Worm (Caenorhabditis elegans): ENCODE measurements around the gene dsb-1.

The dsb-1 gene

ce11 chrIV:12432340-12432739 is 23.6 kb downstream of the dsb-1 start, which contains the start of gene clec-184:
Gene clec-184, plus strand, starts transcription at chrIV:12432640.
- TF ChIP-seq pes-1 (GFP tag; IDR thresholded peaks at IDR 0.05) (no peak), hmbx-1 (tag; optimal IDR thresholded peaks at IDR 0.05) (no peak), flt-1 (GFP tag; IDR thresholded peaks at IDR 0.05) (no peak), tra-4 (tag; optimal IDR thresholded peaks at IDR 0.05) (no peak), B0310.2 (tag; optimal IDR thresholded peaks at IDR 0.05) (no peak), ama-1 (optimal IDR thresholded peaks at IDR 0.05) (no peak), tbx-11 (GFP tag; IDR thresholded peaks at IDR 0.05) (no peak), F13C5.2 (tag; optimal IDR thresholded peaks at IDR 0.05) (no peak), tbx-37 (GFP tag; conservative IDR thresholded peaks at IDR 0.05) (no peak), sea-1 (GFP tag; conservative IDR thresholded peaks at IDR 0.05) (no peak), aly-1 (tag; optimal IDR thresholded peaks at IDR 0.05) (no peak), scrt-1 (GFP tag; IDR thresholded peaks at IDR 0.05) (no peak), ceh-36 (tag; optimal IDR thresholded peaks at IDR 0.05) (no peak), hnd-1 (tag; optimal IDR thresholded peaks at IDR 0.05) (no peak), ceh-13 (GFP tag; optimal IDR thresholded peaks at IDR 0.05) (no peak)

ce11 chrIV:12435442-12435841 is 26.7 kb downstream of the dsb-1 start, which contains the start of gene irg-4:
Gene irg-4, plus strand, starts transcription at chrIV:12435833.
- TF ChIP-seq ets-7 (tag; optimal IDR thresholded peaks at IDR 0.05) (no peak), ceh-13 (GFP tag; optimal IDR thresholded peaks at IDR 0.05) (no peak)

ce11 chrIV:12438359-12438758 is 29.6 kb downstream of the dsb-1 start, which contains the start of gene clec-185:
Gene clec-185, plus strand, starts transcription at chrIV:12438659.
- TF ChIP-seq hmbx-1 (tag; optimal IDR thresholded peaks at IDR 0.05) = no peak
- TF ChIP-seq pes-1 (GFP tag; IDR thresholded peaks at IDR 0.05) = no peak
- TF ChIP-seq sea-1 (GFP tag; conservative IDR thresholded peaks at IDR 0.05) = no peak
- no peak for TF ChIP-seq F13C5.2 (tag; optimal IDR thresholded peaks at IDR 0.05)
- no peak for TF ChIP-seq tbx-11 (GFP tag; IDR thresholded peaks at IDR 0.05)
- TF ChIP-seq ama-1 (optimal IDR thresholded peaks at IDR 0.05) = no peak
- TF ChIP-seq ceh-13 (GFP tag; optimal IDR thresholded peaks at IDR 0.05) = no peak
- TF ChIP-seq tbx-37 (GFP tag; conservative IDR thresholded peaks at IDR 0.05) = no peak
- TF ChIP-seq ets-7 (tag; optimal IDR thresholded peaks at IDR 0.05) = no peak
- no peak for TF ChIP-seq flt-1 (GFP tag; IDR thresholded peaks at IDR 0.05)
- TF ChIP-seq scrt-1 (GFP tag; IDR thresholded peaks at IDR 0.05) = no peak

- TF ChIP-seq tra-4 (tag; optimal IDR thresholded peaks at IDR 0.05) (no peak), tbx-37 (GFP tag; conservative IDR thresholded peaks at IDR 0.05) (no peak), pes-1 (GFP tag; IDR thresholded peaks at IDR 0.05) (no peak)
Measured at ce11 chrIV:12441715-12442114, 33.0 kb downstream of the dsb-1 start, which contains the start of gene C25G4.17. Gene C25G4.17, plus strand, starts transcription at chrIV:12442015.

ce11 chrIV:12443936-12444335 is 35.2 kb downstream of the dsb-1 start, which contains the start of gene C25G4.2:
Gene C25G4.2, minus strand, starts transcription at chrIV:12444035.
- no peak for TF ChIP-seq sea-1 (GFP tag; conservative IDR thresholded peaks at IDR 0.05)
- TF ChIP-seq aly-1 (tag; optimal IDR thresholded peaks at IDR 0.05) = no peak
- no peak for TF ChIP-seq F13C5.2 (tag; optimal IDR thresholded peaks at IDR 0.05)
- TF ChIP-seq ama-1 (optimal IDR thresholded peaks at IDR 0.05) = no peak
- TF ChIP-seq pes-1 (GFP tag; IDR thresholded peaks at IDR 0.05) = no peak
- no peak for TF ChIP-seq tbx-37 (GFP tag; conservative IDR thresholded peaks at IDR 0.05)
- TF ChIP-seq ets-7 (tag; optimal IDR thresholded peaks at IDR 0.05) = no peak
- TF ChIP-seq ceh-36 (tag; optimal IDR thresholded peaks at IDR 0.05) = no peak
- no peak for TF ChIP-seq ceh-13 (GFP tag; optimal IDR thresholded peaks at IDR 0.05)
- TF ChIP-seq scrt-1 (GFP tag; IDR thresholded peaks at IDR 0.05) = no peak
- no peak for TF ChIP-seq B0310.2 (tag; optimal IDR thresholded peaks at IDR 0.05)
- no peak for TF ChIP-seq hmg-4 (GFP tag; optimal IDR thresholded peaks at IDR 0.05)
- TF ChIP-seq tbx-11 (GFP tag; IDR thresholded peaks at IDR 0.05) = no peak

ce11 chrIV:12445463-12445934 is 36.8 kb downstream of the dsb-1 start, which contains the start of gene C25G4.3:
Gene C25G4.3, minus strand, starts transcription at chrIV:12445884.
- TF ChIP-seq ceh-13 (GFP tag; optimal IDR thresholded peaks at IDR 0.05) (no peak), aly-1 (tag; optimal IDR thresholded peaks at IDR 0.05) (no peak), tbx-11 (GFP tag; IDR thresholded peaks at IDR 0.05) (no peak), tbx-37 (GFP tag; conservative IDR thresholded peaks at IDR 0.05) (no peak), F13C5.2 (tag; optimal IDR thresholded peaks at IDR 0.05) (no peak), hnd-1 (tag; optimal IDR thresholded peaks at IDR 0.05) (no peak), B0310.2 (tag; optimal IDR thresholded peaks at IDR 0.05) (no peak), flt-1 (GFP tag; IDR thresholded peaks at IDR 0.05) (no peak)

- peak; percentile 18 for TF ChIP-seq F13C5.2 (tag; optimal IDR thresholded peaks at IDR 0.05)
- TF ChIP-seq flt-1 (GFP tag; IDR thresholded peaks at IDR 0.05) = no peak
- TF ChIP-seq tra-4 (tag; optimal IDR thresholded peaks at IDR 0.05) = no peak
- TF ChIP-seq hmbx-1 (tag; optimal IDR thresholded peaks at IDR 0.05) = no peak
- no peak for TF ChIP-seq pes-1 (GFP tag; IDR thresholded peaks at IDR 0.05)
- TF ChIP-seq hnd-1 (tag; optimal IDR thresholded peaks at IDR 0.05) = no peak
- TF ChIP-seq tbx-11 (GFP tag; IDR thresholded peaks at IDR 0.05) = no peak
- TF ChIP-seq ceh-36 (tag; optimal IDR thresholded peaks at IDR 0.05) = no peak
Measured at ce11 chrIV:12451225-12451831, 42.6 kb downstream of the dsb-1 start, which contains the start of gene dpy-26. Gene dpy-26, minus strand, starts transcription at chrIV:12451335.

- TF ChIP-seq pes-1 (GFP tag; IDR thresholded peaks at IDR 0.05) (no peak), tbx-37 (GFP tag; conservative IDR thresholded peaks at IDR 0.05) (no peak), tra-4 (tag; optimal IDR thresholded peaks at IDR 0.05) (no peak), B0310.2 (tag; optimal IDR thresholded peaks at IDR 0.05) (no peak)
Measured at ce11 chrIV:12454115-12454514, 45.4 kb downstream of the dsb-1 start, which contains the start of gene spe-44. Gene spe-44, minus strand, starts transcription at chrIV:12454215.
